Worm (Caenorhabditis elegans): Measurements from ENCODE around the gene rfip-1.

rfip-1 gene

DNA sequence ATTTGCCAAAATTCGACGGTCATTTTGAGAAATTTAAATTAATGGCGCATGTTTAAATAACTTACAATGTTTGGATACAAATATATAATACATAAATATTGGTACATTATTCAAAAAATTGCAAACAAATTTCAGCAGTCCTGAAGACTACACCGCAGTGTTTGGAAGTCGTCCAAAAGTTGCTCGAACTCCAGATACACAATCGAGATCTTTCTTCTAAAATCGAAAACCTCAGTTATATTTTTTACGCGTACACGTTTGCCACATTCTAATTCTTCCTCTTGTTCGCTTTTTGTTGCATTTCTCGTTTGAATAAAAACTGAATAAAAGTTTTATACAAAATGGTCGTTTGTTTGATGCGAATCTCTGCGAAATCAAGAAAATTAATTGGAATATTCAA lies 19.9 kb downstream of the rfip-1 start, which contains the start of gene tsp-18:
tsp-18 (plus strand) TSS at position 301 of the 400 bp plus-strand sequence.
- no peak for TF ChIP-seq ceh-16 (tag; optimal IDR thresholded peaks at IDR 0.05)
- no peak for TF ChIP-seq ceh-9 (tag; optimal IDR thresholded peaks at IDR 0.05)
- no peak for TF ChIP-seq pqm-1 (tag; optimal IDR thresholded peaks at IDR 0.05)
- no peak for TF ChIP-seq unc-39 (tag; optimal IDR thresholded peaks at IDR 0.05)
- TF ChIP-seq nhr-23 (tag; optimal IDR thresholded peaks at IDR 0.05) = no peak
- TF ChIP-seq nhr-237 (tag; optimal IDR thresholded peaks at IDR 0.05) = no peak
- TF ChIP-seq tbx-2 (tag; optimal IDR thresholded peaks at IDR 0.05) = no peak
- no peak for TF ChIP-seq lin-15B (tag; optimal IDR thresholded peaks at IDR 0.05)
- TF ChIP-seq pha-4 (tag; optimal IDR thresholded peaks at IDR 0.05) = no peak
- TF ChIP-seq ztf-11 (tag; optimal IDR thresholded peaks at IDR 0.05) = no peak
- no peak for TF ChIP-seq nhr-76 (tag; optimal IDR thresholded peaks at IDR 0.05)
- TF ChIP-seq ZK546.5 (tag; optimal IDR thresholded peaks at IDR 0.05) = no peak
- no peak for TF ChIP-seq nhr-25 (tag; optimal IDR thresholded peaks at IDR 0.05)
- TF ChIP-seq sea-2 (GFP tag; optimal IDR thresholded peaks at IDR 0.05) = no peak
- TF ChIP-seq daf-12 (tag; optimal IDR thresholded peaks at IDR 0.05) = no peak
- TF ChIP-seq snpc-4 (tag; optimal IDR thresholded peaks at IDR 0.05) = no peak
- no peak for TF ChIP-seq nhr-12 (tag; optimal IDR thresholded peaks at IDR 0.05)

DNA sequence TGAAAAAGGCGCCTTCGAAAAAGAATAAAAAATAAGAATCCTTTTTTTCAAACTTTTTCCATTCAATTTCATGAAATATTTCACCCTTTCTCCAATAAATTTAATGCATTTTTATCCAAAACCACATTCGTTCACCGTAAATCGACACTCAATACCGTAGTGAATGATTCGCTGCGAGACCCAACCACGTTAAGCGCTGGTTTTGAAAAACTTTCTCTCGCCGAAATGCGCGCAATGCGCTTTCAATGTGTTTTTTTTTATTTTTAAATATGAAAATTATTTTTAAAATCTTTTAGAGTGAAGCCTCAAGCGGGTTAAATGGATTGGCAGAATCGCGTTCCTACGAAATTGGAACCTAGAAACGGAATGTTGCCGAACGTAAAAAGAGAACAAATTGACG lies 21.9 kb downstream of the rfip-1 start, which contains the start of gene F59G1.8:
F59G1.8 (plus strand) TSS at position 293 of the 400 bp plus-strand sequence.
- no peak for TF ChIP-seq ceh-16 (tag; optimal IDR thresholded peaks at IDR 0.05)
- TF ChIP-seq nhr-237 (tag; optimal IDR thresholded peaks at IDR 0.05) = no peak
- TF ChIP-seq eor-1 (tag; optimal IDR thresholded peaks at IDR 0.05) = no peak
- TF ChIP-seq mdl-1 (tag; optimal IDR thresholded peaks at IDR 0.05) = no peak
- TF ChIP-seq ama-1 (optimal IDR thresholded peaks at IDR 0.05) = no peak
- TF ChIP-seq egl-5 (tag; optimal IDR thresholded peaks at IDR 0.05) = no peak
- TF ChIP-seq aly-2 (tag; optimal IDR thresholded peaks at IDR 0.05) = no peak
- TF ChIP-seq tbx-2 (tag; optimal IDR thresholded peaks at IDR 0.05) = no peak
- no peak for TF ChIP-seq nhr-43 (tag; optimal IDR thresholded peaks at IDR 0.05; ENCODE audit: poor library complexity, severe bottlenecking)
- no peak for TF ChIP-seq pha-4 (tag; optimal IDR thresholded peaks at IDR 0.05)
- no peak for TF ChIP-seq pqm-1 (tag; optimal IDR thresholded peaks at IDR 0.05)
- no peak for TF ChIP-seq unc-62 (GFP tag; optimal IDR thresholded peaks at IDR 0.05)

DNA sequence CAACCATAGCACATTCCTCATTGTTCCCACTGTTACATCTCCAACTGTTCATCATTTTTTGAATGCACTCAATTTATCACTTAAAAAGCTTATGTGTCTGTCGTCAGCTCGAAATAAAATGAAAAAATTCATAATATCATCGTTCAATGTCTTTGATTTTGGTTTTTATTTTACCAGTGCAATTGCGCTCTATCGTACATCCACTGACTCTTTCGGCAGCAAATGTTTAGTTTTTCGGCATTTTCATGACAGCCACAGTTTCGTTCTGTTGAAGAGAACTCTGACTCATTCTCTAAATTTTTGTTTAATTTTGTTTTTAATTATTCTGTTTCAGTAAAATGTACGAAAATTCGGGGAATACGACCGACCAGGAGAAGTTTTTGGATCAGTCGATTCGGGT lies 23.1 kb downstream of the rfip-1 start, which contains the start of gene vps-35:
vps-35 (plus strand) TSS at position 335 of the 400 bp plus-strand sequence.
- TF ChIP-seq zag-1 (tag; optimal IDR thresholded peaks at IDR 0.05) (no peak), mdl-1 (tag; optimal IDR thresholded peaks at IDR 0.05) (no peak), ztf-4 (tag; optimal IDR thresholded peaks at IDR 0.05) (no peak), lin-39 (tag; optimal IDR thresholded peaks at IDR 0.05) (no peak), ZK546.5 (tag; optimal IDR thresholded peaks at IDR 0.05) (no peak), fkh-10 (GFP tag; optimal IDR thresholded peaks at IDR 0.05) (no peak), ceh-16 (tag; optimal IDR thresholded peaks at IDR 0.05) (no peak), snpc-4 (tag; optimal IDR thresholded peaks at IDR 0.05) (peak; percentile 22), mml-1 (tag; optimal IDR thresholded peaks at IDR 0.05) (no peak), nhr-67 (tag; optimal IDR thresholded peaks at IDR 0.05) (no peak), aly-2 (tag; optimal IDR thresholded peaks at IDR 0.05) (no peak), pqm-1 (tag; optimal IDR thresholded peaks at IDR 0.05) (peak; percentile 40), elt-3 (tag; optimal IDR thresholded peaks at IDR 0.05) (no peak), ama-1 (optimal IDR thresholded peaks at IDR 0.05) (no peak), egl-5 (tag; optimal IDR thresholded peaks at IDR 0.05) (no peak), ceh-28 (tag; optimal IDR thresholded peaks at IDR 0.05) (no peak), nhr-77 (tag; optimal IDR thresholded peaks at IDR 0.05) (no peak), lin-15B (tag; optimal IDR thresholded peaks at IDR 0.05) (peak; percentile 46), fos-1 (tag; optimal IDR thresholded peaks at IDR 0.05) (no peak), nhr-12 (tag; optimal IDR thresholded peaks at IDR 0.05) (no peak), nhr-11 (tag; optimal IDR thresholded peaks at IDR 0.05) (no peak), tbx-2 (tag; optimal IDR thresholded peaks at IDR 0.05) (no peak), nhr-23 (tag; optimal IDR thresholded peaks at IDR 0.05) (no peak), jun-1 (tag; optimal IDR thresholded peaks at IDR 0.05) (no peak), skn-1 (tag; optimal IDR thresholded peaks at IDR 0.05) (peak; percentile 73), fkh-2 (tag; optimal IDR thresholded peaks at IDR 0.05) (no peak), nhr-76 (tag; optimal IDR thresholded peaks at IDR 0.05) (no peak), daf-12 (tag; optimal IDR thresholded peaks at IDR 0.05) (no peak), lsy-12 (tag; optimal IDR thresholded peaks at IDR 0.05) (no peak), nhr-28 (tag; optimal IDR thresholded peaks at IDR 0.05) (no peak), eor-1 (tag; optimal IDR thresholded peaks at IDR 0.05) (no peak), ceh-9 (tag; optimal IDR thresholded peaks at IDR 0.05) (no peak), unc-62 (GFP tag; optimal IDR thresholded peaks at IDR 0.05) (no peak), ztf-11 (tag; optimal IDR thresholded peaks at IDR 0.05) (no peak), elt-1 (tag; optimal IDR thresholded peaks at IDR 0.05) (no peak), nfya-1 (tag; optimal IDR thresholded peaks at IDR 0.05; ENCODE audit: insufficient read depth) (peak; percentile 42), R02D3.7 (tag; optimal IDR thresholded peaks at IDR 0.05) (no peak), nhr-25 (tag; optimal IDR thresholded peaks at IDR 0.05) (peak; percentile 29), nhr-237 (tag; optimal IDR thresholded peaks at IDR 0.05) (no peak), hmg-11 (tag; optimal IDR thresholded peaks at IDR 0.05) (no peak), unc-39 (tag; optimal IDR thresholded peaks at IDR 0.05) (no peak), sea-2 (GFP tag; optimal IDR thresholded peaks at IDR 0.05) (no peak), elt-2 (tag; optimal IDR thresholded peaks at IDR 0.05) (peak; percentile 12), nhr-43 (tag; optimal IDR thresholded peaks at IDR 0.05; ENCODE audit: poor library complexity, severe bottlenecking) (no peak), egl-27 (tag; optimal IDR thresholded peaks at IDR 0.05) (no peak)
